Fruit fly (Drosophila melanogaster) whole organism, embryonic: ENCODE measurements around the gene CG12075.

Experiments
- Atf-2 ChIP-seq: fragments of 200-800 bp; sonication (Bioruptor generic); optimal IDR thresholded peaks from 2 replicates; lab custom pipeline; 2016; ENCODE audit warnings: missing biosample characterization, missing genetic modification characterization
- BEAF-32 ChIP-seq: fragments of 200-800 bp; sonication (Bioruptor generic); optimal IDR thresholded peaks from 3 replicates; lab custom pipeline; 2017; ENCODE audit warnings: missing biosample characterization, missing genetic modification characterization, mild to moderate bottlenecking, moderate library complexity, missing genetic modification reagents
- Blimp-1 ChIP-seq: fragments of 200-800 bp; sonication (Bioruptor generic); optimal IDR thresholded peaks from 3 replicates; lab custom pipeline; 2018; ENCODE audit warnings: missing biosample characterization, missing genetic modification characterization, mild to moderate bottlenecking, moderate library complexity, missing genetic modification reagents
- BtbVII ChIP-seq: fragments of 200-800 bp; sonication (Bioruptor generic); optimal IDR thresholded peaks from 3 replicates; lab custom pipeline; 2017; ENCODE audit warnings: missing biosample characterization, mild to moderate bottlenecking, missing genetic modification characterization
- CG10274 ChIP-seq: fragments of 200-800 bp; sonication (Bioruptor generic); optimal IDR thresholded peaks from 3 replicates; lab custom pipeline; 2017; ENCODE audit warnings: missing biosample characterization, mild to moderate bottlenecking, missing genetic modification characterization
- CG10321 ChIP-seq: fragments of 200-800 bp; sonication (Bioruptor generic); IDR thresholded peaks from 2 replicates; pipeline ENCODE4 v1.3.6; 2022; ENCODE audit warnings: missing biosample characterization, missing genetic modification characterization
- CG10565 ChIP-seq: fragments of 200-800 bp; sonication (Bioruptor generic); optimal IDR thresholded peaks from 3 replicates; lab custom pipeline; 2016; ENCODE audit warnings: missing biosample characterization, mild to moderate bottlenecking, missing genetic modification characterization
- CG11456 ChIP-seq: fragments of 200-800 bp; sonication (Bioruptor generic); IDR thresholded peaks from 3 replicates; pipeline ENCODE4 v1.3.6; 2022; ENCODE audit warnings: missing biosample characterization, missing genetic modification characterization
- CG12155 ChIP-seq: fragments of 200-800 bp; sonication (Bioruptor generic); optimal IDR thresholded peaks from 3 replicates; lab custom pipeline; 2016; ENCODE audit warnings: missing biosample characterization, missing genetic modification characterization
- CG12219 ChIP-seq: fragments of 200-800 bp; sonication (Bioruptor generic); optimal IDR thresholded peaks from 3 replicates; lab custom pipeline; 2018; ENCODE audit warnings: missing biosample characterization, mild to moderate bottlenecking, missing genetic modification characterization
- CG14710 ChIP-seq: fragments of 200-800 bp; sonication (Bioruptor generic); optimal IDR thresholded peaks from 3 replicates; lab custom pipeline; 2019; ENCODE audit warnings: missing biosample characterization, mild to moderate bottlenecking, missing genetic modification characterization, moderate library complexity
- CG1529 ChIP-seq: fragments of 200-800 bp; sonication (Bioruptor generic); optimal IDR thresholded peaks from 3 replicates; lab custom pipeline; 2018; ENCODE audit warnings: missing biosample characterization, missing genetic modification characterization
- CG16813 ChIP-seq: fragments of 200-800 bp; sonication (Bioruptor generic); IDR thresholded peaks from 3 replicates; pipeline ENCODE4 v1.3.6; 2022; ENCODE audit warnings: missing biosample characterization, missing genetic modification characterization; ENCODE audit not compliant: partially characterized antibody
- CG17568 ChIP-seq: fragments of 200-800 bp; sonication (Bioruptor generic); optimal IDR thresholded peaks from 2 replicates; lab custom pipeline; 2018; ENCODE audit warnings: missing biosample characterization, mild to moderate bottlenecking, missing genetic modification characterization, moderate library complexity
- CG18599 ChIP-seq: fragments of 200-800 bp; sonication (Bioruptor generic); optimal IDR thresholded peaks from 3 replicates; lab custom pipeline; 2017; ENCODE audit warnings: missing biosample characterization, missing genetic modification characterization, mild to moderate bottlenecking, moderate library complexity, missing genetic modification reagents
- CG2712 ChIP-seq: fragments of 200-800 bp; optimal IDR thresholded peaks from 3 replicates; lab custom pipeline; 2019; ENCODE audit warnings: missing biosample characterization, mild to moderate bottlenecking, missing genetic modification characterization, moderate library complexity
- CG4617 ChIP-seq: fragments of 200-800 bp; sonication (Bioruptor generic); optimal IDR thresholded peaks from 3 replicates; lab custom pipeline; 2016; ENCODE audit warnings: missing biosample characterization, missing genetic modification characterization, borderline replicate concordance
- CG6254 ChIP-seq: fragments of 200-800 bp; sonication (Bioruptor generic); optimal IDR thresholded peaks from 3 replicates; lab custom pipeline; 2017; ENCODE audit warnings: mild to moderate bottlenecking, missing biosample characterization, missing genetic modification reagents, missing genetic modification characterization
- CG7745 ChIP-seq: fragments of 200-800 bp; sonication (Bioruptor generic); optimal IDR thresholded peaks from 2 replicates; lab custom pipeline; 2018; ENCODE audit warnings: missing biosample characterization, mild to moderate bottlenecking, missing genetic modification characterization, moderate library complexity
- CG7963 ChIP-seq: fragments of 200-800 bp; sonication (Bioruptor generic); IDR thresholded peaks from 3 replicates; pipeline ENCODE4 v1.3.6; 2022; ENCODE audit warnings: missing biosample characterization, missing genetic modification characterization; ENCODE audit not compliant: partially characterized antibody
- CG8281 ChIP-seq: fragments of 200-800 bp; sonication (Bioruptor generic); optimal IDR thresholded peaks from 2 replicates; lab custom pipeline; 2018; ENCODE audit warnings: missing biosample characterization, mild to moderate bottlenecking, missing genetic modification characterization, moderate library complexity
- CG8478 ChIP-seq: fragments of >200 bp; optimal IDR thresholded peaks from 2 replicates; lab custom pipeline; 2018
- CkIIα-i1 ChIP-seq: fragments of 200-800 bp; sonication (Bioruptor generic); IDR thresholded peaks from 2 replicates; pipeline ENCODE4 v1.3.6; 2022; ENCODE audit warnings: missing biosample characterization, missing genetic modification characterization
- GATAe ChIP-seq: fragments of 200-800 bp; sonication (Bioruptor generic); conservative IDR thresholded peaks from 2 replicates; pipeline ENCODE4 v1.3.6; 2022; ENCODE audit warnings: missing biosample characterization, missing genetic modification characterization
- HHEX ChIP-seq: fragments of 200-800 bp; sonication (Bioruptor generic); optimal IDR thresholded peaks from 3 replicates; lab custom pipeline; 2017; ENCODE audit warnings: missing biosample characterization, mild to moderate bottlenecking, missing genetic modification characterization, missing genetic modification reagents
- HLH4C ChIP-seq: fragments of 200-800 bp; sonication (Bioruptor generic); IDR thresholded peaks from 3 replicates; pipeline ENCODE4 v1.3.6; 2022; ENCODE audit warnings: missing biosample characterization, missing genetic modification characterization; ENCODE audit not compliant: partially characterized antibody
- Hey ChIP-seq: fragments of 200-800 bp; sonication (Bioruptor generic); optimal IDR thresholded peaks from 3 replicates; lab custom pipeline; 2018; ENCODE audit warnings: missing biosample characterization, mild to moderate bottlenecking, missing genetic modification characterization
- Hr39 ChIP-seq: fragments of >200 bp; optimal IDR thresholded peaks from 2 replicates; lab custom pipeline; 2017
- Hr78 ChIP-seq, 2 experiments: fragments of 200-800 bp in 1 of 2; fragments of >200 bp in 1 of 2; sonication (Bioruptor generic) in 1 of 2; optimal IDR thresholded peaks; 2 replicates each; lab custom pipeline; 2017 to 2019; ENCODE audit warnings: missing biosample characterization in 2 of 2, missing genetic modification characterization in 2 of 2, mild to moderate bottlenecking in 1 of 2, moderate library complexity in 1 of 2
- Nf-YB ChIP-seq: fragments of 200-800 bp; sonication (Bioruptor generic); optimal IDR thresholded peaks from 3 replicates; lab custom pipeline; 2019; ENCODE audit warnings: missing biosample characterization, mild to moderate bottlenecking, missing genetic modification characterization, moderate library complexity
- Rfx ChIP-seq: fragments of 200-800 bp; sonication (Bioruptor generic); IDR thresholded peaks from 2 replicates; pipeline ENCODE4 v1.3.6; 2022; ENCODE audit warnings: missing biosample characterization, missing genetic modification characterization
- Sry-β ChIP-seq: fragments of 200-800 bp; sonication (Bioruptor generic); optimal IDR thresholded peaks from 2 replicates; lab custom pipeline; 2018; ENCODE audit warnings: missing biosample characterization, mild to moderate bottlenecking, missing genetic modification characterization, moderate library complexity
- Usf ChIP-seq: fragments of 200-800 bp; sonication (Bioruptor generic); optimal IDR thresholded peaks from 2 replicates; lab custom pipeline; 2017; ENCODE audit warnings: missing genotype, missing biosample characterization, missing genetic modification characterization
- ato ChIP-seq: fragments of 200-800 bp; sonication (Bioruptor generic); IDR thresholded peaks from 2 replicates; pipeline ENCODE4 v1.3.6; 2022; ENCODE audit warnings: missing biosample characterization, missing genetic modification characterization; ENCODE audit not compliant: partially characterized antibody
- bcd ChIP-seq: fragments of 200-800 bp; sonication (Bioruptor generic); optimal IDR thresholded peaks from 2 replicates; lab custom pipeline; 2017; ENCODE audit warnings: missing biosample characterization, mild to moderate bottlenecking, missing genetic modification characterization
- cato ChIP-seq: fragments of 200-800 bp; sonication (Bioruptor generic); optimal IDR thresholded peaks from 2 replicates; lab custom pipeline; 2016; ENCODE audit warnings: missing biosample characterization, missing genetic modification characterization, borderline replicate concordance
- esg ChIP-seq: fragments of 200-800 bp; sonication (Bioruptor generic); conservative IDR thresholded peaks from 2 replicates; pipeline ENCODE4 v1.3.6; 2022; ENCODE audit warnings: missing biosample characterization, missing genetic modification characterization
- fd3F ChIP-seq: fragments of 200-800 bp; sonication (Bioruptor generic); optimal IDR thresholded peaks from 2 replicates; lab custom pipeline; 2018; ENCODE audit warnings: missing biosample characterization, mild to moderate bottlenecking, missing genetic modification characterization, moderate library complexity
- hb ChIP-seq: fragments of 200-800 bp; sonication (Bioruptor generic); IDR thresholded peaks from 3 replicates; pipeline ENCODE4 v1.3.6; 2022; ENCODE audit warnings: missing biosample characterization, missing genetic modification characterization; ENCODE audit not compliant: partially characterized antibody
- hkb ChIP-seq, 2 experiments: fragments of 200-800 bp in 1 of 2; fragments of >200 bp in 1 of 2; sonication (Bioruptor generic) in 1 of 2; IDR thresholded peaks in 1 of 2; optimal IDR thresholded peaks in 1 of 2; 2 replicates each; pipeline versions ENCODE4 v1.3.6 to Lab custom; 2017 to 2022; ENCODE audit warnings: missing biosample characterization in 1 of 2, missing genetic modification characterization in 1 of 2
- hth ChIP-seq: fragments of >200 bp; optimal IDR thresholded peaks from 2 replicates; lab custom pipeline; 2017; ENCODE audit warnings: inconsistent platforms
- jing ChIP-seq: fragments of 200-800 bp; sonication (Bioruptor generic); optimal IDR thresholded peaks from 2 replicates; lab custom pipeline; 2018; ENCODE audit warnings: missing biosample characterization, mild to moderate bottlenecking, missing genetic modification characterization
- mld ChIP-seq: fragments of 200-800 bp; sonication (Bioruptor generic); IDR thresholded peaks from 3 replicates; pipeline ENCODE4 v1.3.6; 2022; ENCODE audit warnings: missing biosample characterization, missing genetic modification characterization; ENCODE audit not compliant: partially characterized antibody
- pita ChIP-seq: fragments of 200-800 bp; sonication (Bioruptor generic); optimal IDR thresholded peaks from 2 replicates; lab custom pipeline; 2017; ENCODE audit warnings: missing biosample characterization, mild to moderate bottlenecking, missing genetic modification characterization
- psq ChIP-seq: fragments of 200-800 bp; sonication (Bioruptor generic); optimal IDR thresholded peaks from 2 replicates; lab custom pipeline; 2017; ENCODE audit warnings: missing biosample characterization, missing genetic modification characterization
- shn ChIP-seq: fragments of 200-800 bp; sonication (Bioruptor generic); optimal IDR thresholded peaks from 3 replicates; lab custom pipeline; 2016; ENCODE audit warnings: missing biosample characterization, missing genetic modification characterization
- sim ChIP-seq: fragments of 200-800 bp; sonication (Bioruptor generic); IDR thresholded peaks from 2 replicates; pipeline ENCODE4 v1.3.6; 2022; ENCODE audit warnings: missing biosample characterization, missing genetic modification characterization
- stc ChIP-seq: fragments of 200-800 bp; sonication (Bioruptor generic); IDR thresholded peaks from 2 replicates; pipeline ENCODE4 v1.3.6; 2022; ENCODE audit warnings: missing biosample characterization, missing genetic modification characterization
- usp ChIP-seq: fragments of >200 bp; optimal IDR thresholded peaks from 2 replicates; lab custom pipeline; 2017; ENCODE audit warnings: missing biosample characterization, missing genetic modification characterization
- vfl ChIP-seq: fragments of 200-800 bp; sonication (Bioruptor generic); optimal IDR thresholded peaks from 2 replicates; lab custom pipeline; 2016; ENCODE audit warnings: missing biosample characterization, missing genetic modification characterization

The CG12075 gene

dm6 chrX:8861267-8861666 lies 23.1 kb downstream of the CG12075 start (continued):
- TF ChIP-seq ato (GFP tag; lab: Robert Waterston, UW) (no peak), bcd (GFP tag; lab: Kevin White, UChicago) (peak; percentile 13), cato (no peak), shn (no peak), BEAF-32 (GFP tag; lab: Kevin White, UChicago) (no peak), hkb (optimal IDR thresholded peaks at IDR 0.05; lab: Kevin White, UChicago) (no peak), hkb (GFP tag; IDR thresholded peaks at IDR 0.05; lab: Robert Waterston, UW) (peak; percentile 49; the same call in 1 of the 2 replicates), Atf-2 (GFP tag; lab: Kevin White, UChicago) (no peak), hb (GFP tag; lab: Robert Waterston, UW) (no peak), CG10565 (GFP tag; lab: Kevin White, UChicago) (no peak), hth (lab: Kevin White, UChicago) (no peak), BtbVII (no peak), pita (no peak), CG7963 (no peak), Hr39 (lab: Kevin White, UChicago) (no peak), psq (GFP tag; lab: Kevin White, UChicago) (no peak), esg (GFP tag; lab: Robert Waterston, UW) (peak; percentile 41; the same call in 1 of the 2 replicates), CG11456 (no peak), Usf (GFP tag; lab: Kevin White, UChicago) (no peak), CG16813 (GFP tag; lab: Robert Waterston, UW) (no peak), CG12219 (GFP tag; lab: Kevin White, UChicago) (peak; percentile 36), CG12155 (GFP tag; lab: Kevin White, UChicago) (no peak), Hey (tag; lab: Kevin White, UChicago) (no peak), CG10321 (GFP tag; lab: Robert Waterston, UW) (no peak), GATAe (no peak), CG8281 (tag; lab: Kevin White, UChicago) (no peak), HLH4C (GFP tag; lab: Robert Waterston, UW) (no peak), Blimp-1 (GFP tag; lab: Kevin White, UChicago) (peak; percentile 64), CG1529 (GFP tag; lab: Kevin White, UChicago) (peak; percentile 41), HHEX (GFP tag; lab: Kevin White, UChicago) (no peak), CG18599 (GFP tag; lab: Kevin White, UChicago) (peak; percentile 0), CkIIα-i1 (GFP tag; lab: Robert Waterston, UW) (no peak), CG2712 (tag; lab: Kevin White, UChicago) (peak; percentile 38), CG8478 (lab: Kevin White, UChicago) (no peak), fd3F (GFP tag; lab: Kevin White, UChicago) (no peak), CG4617 (no peak), CG6254 (peak; percentile 2), sim (GFP tag; lab: Robert Waterston, UW) (no peak), Rfx (GFP tag; lab: Robert Waterston, UW) (no peak), jing (GFP tag; lab: Kevin White, UChicago) (peak; percentile 25), Nf-YB (GFP tag; lab: Kevin White, UChicago) (no peak), CG14710 (tag; lab: Kevin White, UChicago) (peak; percentile 25), mld (GFP tag; lab: Robert Waterston, UW) (no peak), CG7745 (tag; lab: Kevin White, UChicago) (no peak), stc (GFP tag; lab: Robert Waterston, UW) (peak; percentile 47; the same call in 1 of the 2 replicates), usp (GFP tag; lab: Kevin White, UChicago) (no peak), CG17568 (peak; percentile 0), CG10274 (GFP tag; lab: Kevin White, UChicago) (no peak), Hr78 (GFP tag; optimal IDR thresholded peaks at IDR 0.05; lab: Kevin White, UChicago) (no peak), vfl (GFP tag; lab: Kevin White, UChicago) (no peak), Sry-β (GFP tag; lab: Kevin White, UChicago) (no peak)
